Fruit fly (Drosophila melanogaster) whole organism, embryonic: ENCODE measurements around the gene Pex11c.
A peak's percentile ranks its signal among the peaks of the same experiment; 100 is the strongest.

Source experiments
- Atf3 ChIP-seq: fragments of 200-800 bp; sonication (Bioruptor generic); optimal IDR thresholded peaks from 3 replicates; lab custom pipeline; 2016; ENCODE audit warnings: missing biosample characterization, missing genetic modification characterization
- C15 ChIP-seq: fragments of 200-800 bp; sonication (Bioruptor generic); IDR thresholded peaks from 3 replicates; pipeline ENCODE4 v1.3.6; 2022; ENCODE audit warnings: missing biosample characterization, missing genetic modification characterization
- CG10267 ChIP-seq: fragments of 200-800 bp; sonication (Bioruptor generic); optimal IDR thresholded peaks from 2 replicates; lab custom pipeline; 2018; ENCODE audit warnings: missing biosample characterization, mild to moderate bottlenecking, missing genetic modification characterization, moderate library complexity
- CG10431 ChIP-seq: fragments of 200-800 bp; sonication (Bioruptor generic); optimal IDR thresholded peaks from 3 replicates; lab custom pipeline; 2018; ENCODE audit warnings: missing biosample characterization, mild to moderate bottlenecking, missing genetic modification characterization
- CG11398 ChIP-seq: fragments of 200-800 bp; sonication (Bioruptor generic); optimal IDR thresholded peaks from 2 replicates; lab custom pipeline; 2016; ENCODE audit warnings: missing biosample characterization, missing genetic modification characterization
- CG11504 ChIP-seq: fragments of 200-800 bp; sonication (Bioruptor generic); optimal IDR thresholded peaks from 3 replicates; lab custom pipeline; 2019; ENCODE audit warnings: missing biosample characterization, mild to moderate bottlenecking, missing genetic modification characterization, moderate library complexity
- CG12071 ChIP-seq: fragments of 200-800 bp; sonication (Bioruptor generic); optimal IDR thresholded peaks from 3 replicates; lab custom pipeline; 2018; ENCODE audit warnings: missing biosample characterization, mild to moderate bottlenecking, missing genetic modification characterization
- CG12104 ChIP-seq: fragments of 200-800 bp; sonication (Bioruptor generic); optimal IDR thresholded peaks from 3 replicates; lab custom pipeline; 2016; ENCODE audit warnings: missing biosample characterization, missing genetic modification characterization
- CG15011 ChIP-seq: fragments of 200-800 bp; sonication (Bioruptor generic); optimal IDR thresholded peaks from 3 replicates; lab custom pipeline; 2018; ENCODE audit warnings: missing biosample characterization, mild to moderate bottlenecking, missing genetic modification characterization
- CG15269 ChIP-seq: fragments of 200-800 bp; sonication (Bioruptor generic); optimal IDR thresholded peaks from 2 replicates; lab custom pipeline; 2018; ENCODE audit warnings: missing biosample characterization, mild to moderate bottlenecking, missing genetic modification characterization, moderate library complexity
- CG15514 ChIP-seq: fragments of 200-800 bp; sonication (Bioruptor generic); optimal IDR thresholded peaks from 3 replicates; lab custom pipeline; 2017; ENCODE audit warnings: missing biosample characterization, missing genetic modification characterization, mild to moderate bottlenecking, moderate library complexity, missing genetic modification reagents
- CG1602 ChIP-seq: fragments of 200-800 bp; sonication (Bioruptor generic); optimal IDR thresholded peaks from 3 replicates; lab custom pipeline; 2016; ENCODE audit warnings: missing biosample characterization, missing genetic modification characterization
- CG18262 ChIP-seq: fragments of 200-800 bp; optimal IDR thresholded peaks from 3 replicates; lab custom pipeline; 2019; ENCODE audit warnings: missing biosample characterization, mild to moderate bottlenecking, missing genetic modification characterization, moderate library complexity
- CG2889 ChIP-seq: fragments of 200-800 bp; sonication (Bioruptor generic); IDR thresholded peaks from 3 replicates; pipeline ENCODE4 v1.3.6; 2022; ENCODE audit warnings: missing biosample characterization, missing genetic modification characterization
- CG31388 ChIP-seq: fragments of 200-800 bp; sonication (Bioruptor generic); optimal IDR thresholded peaks from 2 replicates; lab custom pipeline; 2016; ENCODE audit warnings: missing biosample characterization, missing genetic modification characterization
- CG32772 ChIP-seq: fragments of 200-800 bp; sonication (Bioruptor generic); IDR thresholded peaks from 2 replicates; pipeline ENCODE4 v1.3.6; 2022; ENCODE audit warnings: missing biosample characterization, missing genetic modification characterization
- CG3407 ChIP-seq: fragments of 200-800 bp; sonication (Bioruptor generic); optimal IDR thresholded peaks from 2 replicates; lab custom pipeline; 2018; ENCODE audit warnings: missing biosample characterization, mild to moderate bottlenecking, missing genetic modification characterization
- CG4424 ChIP-seq: fragments of 200-800 bp; sonication (Bioruptor generic); optimal IDR thresholded peaks from 3 replicates; lab custom pipeline; 2016; ENCODE audit warnings: missing biosample characterization, missing genetic modification characterization
- CG5953 ChIP-seq: fragments of 200-800 bp; sonication (Bioruptor generic); IDR thresholded peaks from 2 replicates; pipeline ENCODE4 v1.3.6; 2022; ENCODE audit warnings: missing biosample characterization, missing genetic modification characterization
- CG6254 ChIP-seq: fragments of 200-800 bp; sonication (Bioruptor generic); optimal IDR thresholded peaks from 3 replicates; lab custom pipeline; 2017; ENCODE audit warnings: mild to moderate bottlenecking, missing biosample characterization, missing genetic modification reagents, missing genetic modification characterization
- CG6689 ChIP-seq: fragments of 200-800 bp; sonication (Bioruptor generic); IDR thresholded peaks from 2 replicates; pipeline ENCODE4 v1.3.6; 2022; ENCODE audit warnings: missing biosample characterization, missing genetic modification characterization
- CG7556 ChIP-seq: fragments of 200-800 bp; sonication (Bioruptor generic); optimal IDR thresholded peaks from 2 replicates; lab custom pipeline; 2017; ENCODE audit warnings: missing biosample characterization, mild to moderate bottlenecking, missing genetic modification characterization
- CG8944 ChIP-seq: fragments of 200-800 bp; sonication (Bioruptor generic); optimal IDR thresholded peaks from 3 replicates; lab custom pipeline; 2016; ENCODE audit warnings: missing biosample characterization, missing genetic modification characterization
- CG9609 ChIP-seq: fragments of 200-800 bp; sonication (Bioruptor generic); optimal IDR thresholded peaks from 3 replicates; lab custom pipeline; 2016; ENCODE audit warnings: missing biosample characterization, missing genetic modification characterization
- Dref ChIP-seq: fragments of 200-800 bp; sonication (Bioruptor generic); IDR thresholded peaks from 2 replicates; pipeline ENCODE4 v1.3.6; 2022; ENCODE audit warnings: missing biosample characterization, missing genetic modification characterization
- Hsf ChIP-seq: fragments of 200-800 bp; sonication (Bioruptor generic); optimal IDR thresholded peaks from 3 replicates; lab custom pipeline; 2016; ENCODE audit warnings: missing biosample characterization, missing genetic modification characterization
- Lhr ChIP-seq: fragments of 200-800 bp; sonication (Bioruptor generic); optimal IDR thresholded peaks from 3 replicates; lab custom pipeline; 2017; ENCODE audit warnings: mild to moderate bottlenecking, missing biosample characterization, missing genetic modification reagents, missing genetic modification characterization
- Med ChIP-seq: fragments of 200-800 bp; sonication (Bioruptor generic); peaks from one replicate; lab custom pipeline; 2016; ENCODE audit warnings: missing biosample characterization, missing genetic modification characterization, mild to moderate bottlenecking, inconsistent platforms, moderate library complexity
- Meics ChIP-seq: fragments of 200-800 bp; sonication (Bioruptor generic); optimal IDR thresholded peaks from 2 replicates; lab custom pipeline; 2017; ENCODE audit warnings: missing biosample characterization, mild to moderate bottlenecking, missing genetic modification characterization
- Optix ChIP-seq: fragments of 200-800 bp; sonication (Bioruptor generic); IDR thresholded peaks from 3 replicates; pipeline ENCODE4 v1.3.6; 2022; ENCODE audit warnings: missing biosample characterization, missing genetic modification characterization
- Ptx1 ChIP-seq: fragments of 200-800 bp; sonication (Bioruptor generic); IDR thresholded peaks from 2 replicates; pipeline ENCODE4 v1.3.6; 2022; ENCODE audit warnings: missing biosample characterization, missing genetic modification characterization
- Rfx ChIP-seq: fragments of 200-800 bp; sonication (Bioruptor generic); IDR thresholded peaks from 2 replicates; pipeline ENCODE4 v1.3.6; 2022; ENCODE audit warnings: missing biosample characterization, missing genetic modification characterization
- Side ChIP-seq: fragments of 200-800 bp; sonication (Bioruptor generic); optimal IDR thresholded peaks from 2 replicates; lab custom pipeline; 2016; ENCODE audit warnings: missing biosample characterization, missing genetic modification characterization
- ab ChIP-seq: fragments of 200-800 bp; sonication (Bioruptor generic); optimal IDR thresholded peaks from 2 replicates; lab custom pipeline; 2016; ENCODE audit warnings: missing biosample characterization, missing genetic modification characterization
- bab2 ChIP-seq: fragments of 200-800 bp; sonication (Bioruptor generic); optimal IDR thresholded peaks from 2 replicates; lab custom pipeline; 2016; ENCODE audit warnings: missing biosample characterization, missing genetic modification characterization
- bsh ChIP-seq, 2 experiments: fragments of 200-800 bp; sonication (Bioruptor generic); optimal IDR thresholded peaks; 2 replicates each; lab custom pipeline; 2017 to 2018; ENCODE audit warnings: mild to moderate bottlenecking in 2 of 2, missing biosample characterization in 2 of 2, missing genetic modification characterization in 2 of 2, moderate library complexity in 1 of 2
- dm ChIP-seq: fragments of 200-800 bp; sonication (Bioruptor generic); optimal IDR thresholded peaks from 3 replicates; lab custom pipeline; 2016; ENCODE audit warnings: missing biosample characterization, missing genetic modification characterization
- dpn ChIP-seq, 2 experiments: fragments of 200-800 bp; sonication (Bioruptor generic); optimal IDR thresholded peaks; 3 replicates each; lab custom pipeline; 2016; ENCODE audit warnings: missing biosample characterization in 2 of 2, missing genetic modification characterization in 2 of 2
- kah ChIP-seq: fragments of 200-800 bp; sonication (Bioruptor generic); optimal IDR thresholded peaks from 2 replicates; lab custom pipeline; 2018; ENCODE audit warnings: missing biosample characterization, mild to moderate bottlenecking, missing genetic modification characterization
- lab ChIP-seq: fragments of 200-800 bp; sonication (Bioruptor generic); optimal IDR thresholded peaks from 3 replicates; lab custom pipeline; 2017; ENCODE audit warnings: missing biosample characterization, missing genetic modification characterization, mild to moderate bottlenecking, moderate library complexity, missing genetic modification reagents
- lmd ChIP-seq: fragments of 200-800 bp; sonication (Bioruptor generic); IDR thresholded peaks from 2 replicates; pipeline ENCODE4 v1.3.6; 2022; ENCODE audit warnings: missing biosample characterization, missing genetic modification characterization
- nmo ChIP-seq: fragments of 200-800 bp; sonication (Bioruptor generic); optimal IDR thresholded peaks from 2 replicates; lab custom pipeline; 2018; ENCODE audit warnings: missing biosample characterization, mild to moderate bottlenecking, missing genetic modification characterization, moderate library complexity
- pho ChIP-seq: fragments of 200-800 bp; sonication (Bioruptor generic); optimal IDR thresholded peaks from 2 replicates; lab custom pipeline; 2016; ENCODE audit warnings: missing biosample characterization, missing genetic modification characterization
- prd ChIP-seq, 3 experiments: fragments of >200 bp in 2 of 3; fragments of 200-800 bp in 1 of 3; sonication (Bioruptor generic) in 1 of 3; optimal IDR thresholded peaks in 2 of 3; IDR thresholded peaks in 1 of 3; 2 replicates in 2 of 3; 3 replicates in 1 of 3; pipeline versions ENCODE4 v1.3.6 to Lab custom; 2017 to 2022; ENCODE audit warnings: missing biosample characterization in 1 of 3, missing genetic modification characterization in 1 of 3
- rib ChIP-seq: fragments of 200-800 bp; sonication (Bioruptor generic); IDR thresholded peaks from 2 replicates; pipeline ENCODE4 v1.3.6; 2022; ENCODE audit warnings: missing biosample characterization, missing genetic modification characterization
- sima ChIP-seq: fragments of 200-800 bp; sonication (Bioruptor generic); optimal IDR thresholded peaks from 2 replicates; lab custom pipeline; 2016; ENCODE audit warnings: missing biosample characterization, missing genetic modification characterization
- tgo ChIP-seq: fragments of 200-800 bp; sonication (Bioruptor generic); IDR thresholded peaks from 3 replicates; pipeline ENCODE4 v1.3.6; 2022; ENCODE audit warnings: missing biosample characterization, missing genetic modification characterization
- trem ChIP-seq: fragments of 200-800 bp; optimal IDR thresholded peaks from 3 replicates; lab custom pipeline; 2019; ENCODE audit warnings: missing biosample characterization, mild to moderate bottlenecking, missing genetic modification characterization, moderate library complexity
- vnd ChIP-seq: fragments of 200-800 bp; sonication (Bioruptor generic); IDR thresholded peaks from 3 replicates; pipeline ENCODE4 v1.3.6; 2022; ENCODE audit warnings: missing biosample characterization, missing genetic modification characterization; ENCODE audit not compliant: partially characterized antibody

Gene Pex11c

DNA sequence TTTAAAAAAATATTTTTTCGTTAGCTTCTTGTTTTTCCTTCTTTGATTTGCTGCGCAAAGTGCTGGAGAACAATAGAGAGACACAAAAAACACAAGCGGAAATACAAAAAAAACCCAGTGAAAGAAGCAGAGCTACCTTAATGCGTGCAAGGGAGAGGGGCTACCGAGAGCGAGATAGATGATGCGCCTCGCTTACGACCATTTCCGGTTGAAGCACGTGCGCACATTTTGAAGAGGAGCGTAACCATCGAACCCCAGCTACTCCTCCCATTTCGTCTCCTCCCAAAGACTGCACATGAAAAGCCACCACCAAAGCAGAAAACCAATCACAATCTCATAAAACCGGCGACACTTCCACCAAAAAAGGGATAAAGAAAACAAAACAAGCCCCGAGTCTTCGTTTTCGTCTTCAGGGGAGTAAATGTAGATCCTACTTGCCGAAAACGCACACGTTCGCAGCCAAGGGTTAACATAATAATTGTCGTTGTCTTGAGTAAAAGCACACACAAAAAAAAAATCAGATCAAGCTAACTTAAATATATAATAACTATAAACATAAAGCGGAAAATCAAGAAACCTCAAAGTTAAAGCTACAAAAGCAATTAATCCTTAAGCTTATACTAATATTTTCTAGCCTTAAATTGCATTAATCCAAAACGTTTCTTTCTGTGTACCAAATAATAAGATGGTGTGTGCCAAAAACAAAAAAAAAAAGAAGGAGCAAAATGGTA, 39.1 kb downstream of the Pex11c start:
- peak; percentile 45 for TF ChIP-seq CG10267
- TF ChIP-seq sima (GFP tag; lab: Kevin White, UChicago): no peak
- no peak for TF ChIP-seq Lhr (GFP tag; lab: Kevin White, UChicago)
- TF ChIP-seq CG15011 (GFP tag; lab: Kevin White, UChicago): no peak
- no peak for TF ChIP-seq CG6254
- TF ChIP-seq CG11398 (GFP tag; lab: Kevin White, UChicago): no peak
- peak; percentile 58 for TF ChIP-seq lab (GFP tag; lab: Kevin White, UChicago)
- peak; percentile 22; the same call in 1 of the 2 replicates for TF ChIP-seq Ptx1
- no peak for TF ChIP-seq rib (GFP tag; lab: Robert Waterston, UW)
- peak; percentile 36 for TF ChIP-seq trem (tag; lab: Kevin White, UChicago)
- peak in 1 of 2 experiments; percentile 16 for TF ChIP-seq dpn (GFP tag; optimal IDR thresholded peaks at IDR 0.05; lab: Kevin White, UChicago)
- no peak for TF ChIP-seq vnd (GFP tag; lab: Robert Waterston, UW)
- TF ChIP-seq lmd (GFP tag; lab: Robert Waterston, UW): no peak
- peak; percentile 0 for TF ChIP-seq dm (GFP tag; lab: Kevin White, UChicago)
- peak; percentile 50 for TF ChIP-seq nmo (GFP tag; lab: Kevin White, UChicago)
- peak; percentile 18 for TF ChIP-seq CG10431 (GFP tag; lab: Kevin White, UChicago)
- TF ChIP-seq Meics (GFP tag; lab: Kevin White, UChicago): peak; percentile 24
- TF ChIP-seq Side (GFP tag; lab: Kevin White, UChicago): no peak
- TF ChIP-seq CG12104 (GFP tag; lab: Kevin White, UChicago): no peak
- peak; percentile 5 for TF ChIP-seq Hsf
- no peak for TF ChIP-seq Optix (GFP tag; lab: Robert Waterston, UW)
- TF ChIP-seq CG9609 (GFP tag; lab: Kevin White, UChicago): no peak
- TF ChIP-seq Dref: no peak
- no peak for TF ChIP-seq CG15269 (tag; lab: Kevin White, UChicago)
- peak; percentile 69 for TF ChIP-seq CG18262 (tag; lab: Kevin White, UChicago)
- TF ChIP-seq Rfx (GFP tag; lab: Robert Waterston, UW): peak; percentile 54; the same call in 1 of the 2 replicates
- TF ChIP-seq Atf3 (GFP tag; lab: Kevin White, UChicago): no peak
- TF ChIP-seq CG12071: peak; percentile 29
- TF ChIP-seq CG8944 (GFP tag; lab: Kevin White, UChicago): no peak
- TF ChIP-seq CG4424: peak; percentile 45
- TF ChIP-seq prd (optimal IDR thresholded peaks at IDR 0.05; lab: Kevin White, UChicago): no peak
- peak; percentile 51; the same call in 2 of the 3 replicates for TF ChIP-seq prd (GFP tag; IDR thresholded peaks at IDR 0.05; lab: Robert Waterston, UW)
- no peak for TF ChIP-seq CG32772 (GFP tag; lab: Robert Waterston, UW)
- TF ChIP-seq CG6689 (GFP tag; lab: Robert Waterston, UW): 0 out of 2 replicates have a peak, but pooled peaks have one; percentile 32
- peak; percentile 38 for TF ChIP-seq CG1602 (GFP tag; lab: Kevin White, UChicago)
- no peak for TF ChIP-seq CG31388 (GFP tag; lab: Kevin White, UChicago)
- TF ChIP-seq bsh (GFP tag; optimal IDR thresholded peaks at IDR 0.05; lab: Kevin White, UChicago): peak in 1 of 2 experiments; percentile 66
- TF ChIP-seq CG2889 (GFP tag; lab: Robert Waterston, UW): no peak
- no peak for TF ChIP-seq pho (GFP tag; lab: Kevin White, UChicago)
- TF ChIP-seq ab (GFP tag; lab: Kevin White, UChicago): no peak
- 0 out of 3 replicates have a peak, but pooled peaks have one; percentile 33 for TF ChIP-seq tgo (GFP tag; lab: Robert Waterston, UW)
- 0 out of 2 replicates have a peak, but pooled peaks have one; percentile 6 for TF ChIP-seq CG5953 (GFP tag; lab: Robert Waterston, UW)
- peak; percentile 51 for TF ChIP-seq CG11504 (tag; lab: Kevin White, UChicago)
- TF ChIP-seq CG15514 (GFP tag; lab: Kevin White, UChicago): peak; percentile 54
- TF ChIP-seq bab2 (GFP tag; lab: Kevin White, UChicago): no peak
- no peak for TF ChIP-seq kah (GFP tag; lab: Kevin White, UChicago)
- no peak for TF ChIP-seq C15 (GFP tag; lab: Robert Waterston, UW)
- TF ChIP-seq CG3407 (GFP tag; lab: Kevin White, UChicago): no peak
- TF ChIP-seq CG7556 (GFP tag; lab: Kevin White, UChicago): peak; percentile 8
- TF ChIP-seq Med (GFP tag; lab: Kevin White, UChicago): peak; percentile 61
